Fruit fly (Drosophila melanogaster): ENCODE data around the gene r.

r gene

DNA sequence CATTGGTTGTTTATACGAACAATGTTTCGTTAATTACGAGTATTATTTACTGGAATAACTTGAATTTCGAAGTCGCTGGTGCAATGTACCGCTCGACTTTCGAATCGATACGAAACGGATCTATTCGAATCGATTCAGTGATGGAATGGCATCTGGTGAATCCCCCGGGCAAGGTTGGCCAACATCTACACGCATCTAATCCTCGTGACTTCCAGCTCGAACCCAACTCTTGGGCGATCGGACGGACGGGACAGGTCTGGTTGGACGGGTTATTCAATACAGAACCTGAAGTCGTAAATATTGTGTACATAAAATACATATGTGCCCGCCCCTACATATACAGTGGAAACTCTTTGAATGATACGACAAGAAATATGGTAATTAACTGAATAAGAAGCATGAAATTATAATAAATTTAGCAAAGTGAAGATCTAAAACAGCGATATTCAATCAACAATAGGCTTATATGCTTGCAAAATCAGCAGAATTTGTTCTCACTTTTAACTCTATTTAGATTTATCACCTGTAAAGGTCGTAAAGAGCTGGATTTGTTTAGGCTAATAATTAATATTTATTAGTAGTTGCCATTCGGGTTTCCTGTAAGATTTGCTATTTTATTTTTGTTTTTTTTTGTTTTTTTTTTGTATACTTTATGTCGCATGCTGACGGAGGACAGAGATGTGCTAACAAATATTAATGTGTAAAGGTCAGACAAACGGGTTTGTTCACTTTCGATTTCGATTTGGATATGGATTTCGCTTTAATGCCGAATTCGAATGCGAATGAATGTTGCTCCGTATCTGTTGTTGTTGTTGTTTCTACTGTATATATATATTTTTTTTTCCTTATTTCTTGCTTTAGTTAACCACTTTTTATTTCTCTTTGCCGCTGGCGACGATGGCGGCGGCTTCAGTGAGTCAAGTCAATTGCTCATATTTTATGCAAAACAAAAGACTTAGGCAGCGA, 38.1 kb upstream of the r start (continued):
- TF ChIP-seq crol (GFP tag; IDR thresholded peaks at IDR 0.05) (no peak), CG6765 (GFP tag; optimal IDR thresholded peaks at IDR 0.05) (no peak), CG14014 (GFP tag; IDR thresholded peaks at IDR 0.05) (no peak), crp (GFP tag; optimal IDR thresholded peaks at IDR 0.05) (no peak), sens (GFP tag) (peak; percentile 6), CG17829 (tag; optimal IDR thresholded peaks at IDR 0.05) (no peak), hkb (optimal IDR thresholded peaks at IDR 0.05) (no peak), hkb (GFP tag; IDR thresholded peaks at IDR 0.05) (no peak), CG10209 (GFP tag; optimal IDR thresholded peaks at IDR 0.05) (no peak), YL-1 (GFP tag; optimal IDR thresholded peaks at IDR 0.05) (no peak), CG12769 (tag; optimal IDR thresholded peaks at IDR 0.05) (peak; percentile 87)

- TF ChIP-seq CG1024 (GFP tag; IDR thresholded peaks at IDR 0.05) (no peak), chinmo (GFP tag; IDR thresholded peaks at IDR 0.05; ENCODE audit: partially characterized antibody) (0 out of 4 replicates have a peak, but pooled peaks have one; percentile 51), Pdp1 (GFP tag; optimal IDR thresholded peaks at IDR 0.05) (peak in 1 of 2 experiments; percentile 53), nom (GFP tag; optimal IDR thresholded peaks at IDR 0.05) (peak; percentile 48), jing (GFP tag; optimal IDR thresholded peaks at IDR 0.05) (no peak), Blimp-1 (GFP tag; optimal IDR thresholded peaks at IDR 0.05) (peak; percentile 5)
These were observed 36.4 kb upstream of the r start for dm6 chrX:16618724-16619123.

- TF ChIP-seq Ssrp (tag; optimal IDR thresholded peaks at IDR 0.05) (no peak), zfh1 (GFP tag; IDR thresholded peaks at IDR 0.05) (no peak), CG6175 (GFP tag; IDR thresholded peaks at IDR 0.05) (peak; percentile 91), CG12769 (tag; optimal IDR thresholded peaks at IDR 0.05) (peak; percentile 80), CG13894 (tag; optimal IDR thresholded peaks at IDR 0.05) (peak; percentile 44), Dbx (GFP tag; IDR thresholded peaks at IDR 0.05) (0 out of 3 replicates have a peak, but pooled peaks have one; percentile 16), dysf (GFP tag; IDR thresholded peaks at IDR 0.05) (0 out of 3 replicates have a peak, but pooled peaks have one; percentile 16), chinmo (GFP tag; IDR thresholded peaks at IDR 0.05; ENCODE audit: partially characterized antibody) (peak; percentile 92), z (GFP tag; IDR thresholded peaks at IDR 0.05) (peak; percentile 77; the same call in 2 of the 3 replicates), amos (GFP tag; IDR thresholded peaks at IDR 0.05; ENCODE audit: partially characterized antibody) (no peak), Med (GFP tag) (peak; percentile 13), Adf1 (GFP tag; IDR thresholded peaks at IDR 0.05) (peak; percentile 81), Elba2 (GFP tag; optimal IDR thresholded peaks at IDR 0.05) (no peak), Rfx (GFP tag; IDR thresholded peaks at IDR 0.05) (0 out of 2 replicates have a peak, but pooled peaks have one; percentile 21), sr (GFP tag; IDR thresholded peaks at IDR 0.05) (peak; percentile 72), Opbp (GFP tag; IDR thresholded peaks at IDR 0.05; ENCODE audit: partially characterized antibody) (peak; percentile 47; the same call in 1 of the 3 replicates), unc-4 (GFP tag; IDR thresholded peaks at IDR 0.05; ENCODE audit: partially characterized antibody) (0 out of 2 replicates have a peak, but pooled peaks have one; percentile 16), CG9932 (GFP tag; IDR thresholded peaks at IDR 0.05) (0 out of 2 replicates have a peak, but pooled peaks have one; percentile 19), ci (GFP tag; IDR thresholded peaks at IDR 0.05) (peak; percentile 51; the same call in 2 of the 3 replicates), crol (GFP tag; IDR thresholded peaks at IDR 0.05) (peak; percentile 84), bbx (GFP tag; IDR thresholded peaks at IDR 0.05; ENCODE audit: partially characterized antibody) (peak; percentile 17; the same call in 1 of the 2 replicates), Drgx (GFP tag; IDR thresholded peaks at IDR 0.05) (no peak), CG31441 (GFP tag; IDR thresholded peaks at IDR 0.05) (no peak), CG32532 (GFP tag; IDR thresholded peaks at IDR 0.05) (peak; percentile 29; the same call in 1 of the 2 replicates), abd-A (tag; optimal IDR thresholded peaks at IDR 0.05) (peak; percentile 19), CG13287 (GFP tag; IDR thresholded peaks at IDR 0.05; ENCODE audit: partially characterized antibody) (peak; percentile 18; the same call in 1 of the 2 replicates), cwo (GFP tag; optimal IDR thresholded peaks at IDR 0.05) (peak; percentile 0), Bgb (GFP tag; IDR thresholded peaks at IDR 0.05; ENCODE audit: partially characterized antibody) (0 out of 2 replicates have a peak, but pooled peaks have one; percentile 36), CG8089 (GFP tag; optimal IDR thresholded peaks at IDR 0.05) (no peak), row (GFP tag; IDR thresholded peaks at IDR 0.05) (peak; percentile 21; the same call in 1 of the 3 replicates)
These were observed 33.7 kb upstream of the r start, which contains the start of gene CG9782 for dm6 chrX:16621462-16621861. Gene CG9782 (minus strand): TSS chrX:16621589.
